Fruit fly (Drosophila melanogaster): ENCODE measurements around the gene CG14742.

CG14742 gene

DNA sequence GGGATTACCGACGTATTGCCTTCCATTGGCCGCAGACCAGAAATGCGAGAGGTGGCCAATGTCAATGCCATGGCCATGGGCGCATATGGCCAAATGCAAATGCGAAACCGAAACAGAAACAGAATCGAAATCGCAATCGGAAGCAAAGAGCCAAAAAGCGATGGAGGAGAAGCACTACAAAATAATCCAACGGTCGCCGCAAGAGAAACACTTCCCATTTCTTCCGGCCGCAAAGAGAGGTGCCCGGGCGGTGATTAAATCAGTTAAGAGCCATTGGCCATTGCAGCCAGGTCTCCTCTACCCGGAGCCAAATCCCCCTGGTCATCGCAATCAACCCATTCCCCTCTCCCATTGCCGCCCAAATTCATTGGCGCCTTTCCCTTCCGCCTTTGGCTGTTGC, at the start of gene CG14742:
TSS of gene CG14742 (plus strand) at position 301 of the 400 bp plus-strand sequence.
- no peak for TF ChIP-seq Smox (GFP tag; optimal IDR thresholded peaks at IDR 0.05)
- no peak for TF ChIP-seq fd59A (GFP tag; optimal IDR thresholded peaks at IDR 0.05)
- no peak for TF ChIP-seq acj6 (GFP tag; optimal IDR thresholded peaks at IDR 0.05)
- TF ChIP-seq CG10631 (GFP tag; optimal IDR thresholded peaks at IDR 0.05), result no peak
- TF ChIP-seq dac (GFP tag; optimal IDR thresholded peaks at IDR 0.05), result no peak
- no peak for TF ChIP-seq pdm3 (GFP tag; optimal IDR thresholded peaks at IDR 0.05)
- no peak for TF ChIP-seq CG8119 (GFP tag; IDR thresholded peaks at IDR 0.05)
- TF ChIP-seq svp (GFP tag), result no peak
- TF ChIP-seq CG16779 (tag; optimal IDR thresholded peaks at IDR 0.05), result no peak
- no peak for TF ChIP-seq fkh (GFP tag; optimal IDR thresholded peaks at IDR 0.05)
- TF ChIP-seq CG6854 (GFP tag; optimal IDR thresholded peaks at IDR 0.05), result no peak
- no peak for TF ChIP-seq CG1621 (tag; optimal IDR thresholded peaks at IDR 0.05)
- no peak for TF ChIP-seq Eip75B (GFP tag; optimal IDR thresholded peaks at IDR 0.05)
- no peak for TF ChIP-seq CG32006 (GFP tag; optimal IDR thresholded peaks at IDR 0.05)

DNA sequence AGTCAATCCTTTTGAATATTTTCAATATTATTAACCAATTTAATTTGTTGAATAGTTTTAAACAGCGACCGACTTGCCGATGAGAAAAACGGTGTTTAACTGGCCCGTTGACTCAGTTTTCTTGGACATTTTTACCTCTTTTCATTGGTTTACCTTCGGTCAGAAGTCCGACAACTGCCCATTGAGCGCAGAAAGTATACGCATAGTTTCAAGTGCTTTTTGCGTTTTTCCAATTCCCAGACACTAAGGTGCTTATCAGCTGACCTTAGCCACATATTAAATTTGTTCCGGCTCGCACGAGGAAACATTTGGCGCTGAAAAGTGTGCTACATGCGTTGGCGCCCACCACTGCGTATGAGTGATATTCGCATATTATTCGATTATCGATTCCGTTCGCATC, 48.2 kb upstream of the CG14742 start, which contains the start of gene Cpn:
TSS of gene Cpn (minus strand) at position 101 of the 400 bp plus-strand sequence.
- TF ChIP-seq svp (GFP tag), result peak; percentile 5
- no peak for TF ChIP-seq spab (GFP tag; optimal IDR thresholded peaks at IDR 0.05)
- TF ChIP-seq CG1621 (tag; optimal IDR thresholded peaks at IDR 0.05), result no peak

DNA sequence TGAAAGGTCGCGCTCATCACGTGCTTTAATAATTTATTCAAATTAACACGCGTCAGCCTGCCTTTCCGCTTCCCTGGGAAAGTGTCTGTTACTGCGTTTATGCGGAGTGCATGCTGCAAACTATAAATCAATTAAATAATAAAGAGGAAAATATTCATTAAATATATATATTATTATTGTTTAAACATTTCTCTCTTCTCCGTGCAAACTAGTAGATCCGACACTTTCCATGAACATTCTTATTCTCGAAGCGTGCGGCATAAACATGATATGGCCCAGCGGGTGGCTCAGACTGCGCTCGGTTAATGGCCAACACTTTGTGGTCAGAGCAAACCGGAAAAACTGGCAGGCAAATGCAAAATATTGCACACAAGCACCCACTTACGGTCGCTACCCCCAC, 46.0 kb upstream of the CG14742 start:
- TF ChIP-seq Gug (GFP tag; IDR thresholded peaks at IDR 0.05) (no peak), CG3919 (GFP tag; optimal IDR thresholded peaks at IDR 0.05) (peak; percentile 7), CG8119 (GFP tag; IDR thresholded peaks at IDR 0.05) (0 out of 3 replicates have a peak, but pooled peaks have one; percentile 24), CG6163 (GFP tag; IDR thresholded peaks at IDR 0.05) (0 out of 3 replicates have a peak, but pooled peaks have one; percentile 41), Sox102F (GFP tag; optimal IDR thresholded peaks at IDR 0.05) (no peak), CG4318 (GFP tag; optimal IDR thresholded peaks at IDR 0.05) (peak; percentile 22), fd59A (GFP tag; optimal IDR thresholded peaks at IDR 0.05) (no peak), CG32006 (GFP tag; optimal IDR thresholded peaks at IDR 0.05) (peak; percentile 44), svp (GFP tag) (peak; percentile 8), CG15336 (GFP tag; IDR thresholded peaks at IDR 0.05) (0 out of 2 replicates have a peak, but pooled peaks have one; percentile 31), CG31627 (GFP tag; optimal IDR thresholded peaks at IDR 0.05) (no peak)

DNA sequence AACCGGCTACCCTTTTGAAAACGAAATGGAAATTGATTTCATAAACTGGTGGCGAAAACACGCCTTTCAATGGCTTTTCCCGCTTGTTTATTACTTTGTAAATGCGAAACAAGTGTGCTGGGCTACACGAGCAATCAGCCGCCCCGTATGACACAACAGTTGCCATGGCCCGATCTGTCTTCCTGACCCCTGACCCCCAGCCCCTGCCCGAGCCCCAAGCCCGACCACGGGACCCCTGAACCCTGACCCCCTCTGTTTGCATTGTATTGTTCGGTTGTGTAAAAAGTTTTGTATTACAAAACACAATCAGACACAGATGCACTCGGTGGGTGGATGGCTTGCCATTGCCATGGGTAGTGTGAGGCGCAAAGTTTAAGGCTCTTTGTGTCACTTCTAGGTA, 28.7 kb upstream of the CG14742 start:
- TF ChIP-seq dac (GFP tag; optimal IDR thresholded peaks at IDR 0.05), result no peak

DNA sequence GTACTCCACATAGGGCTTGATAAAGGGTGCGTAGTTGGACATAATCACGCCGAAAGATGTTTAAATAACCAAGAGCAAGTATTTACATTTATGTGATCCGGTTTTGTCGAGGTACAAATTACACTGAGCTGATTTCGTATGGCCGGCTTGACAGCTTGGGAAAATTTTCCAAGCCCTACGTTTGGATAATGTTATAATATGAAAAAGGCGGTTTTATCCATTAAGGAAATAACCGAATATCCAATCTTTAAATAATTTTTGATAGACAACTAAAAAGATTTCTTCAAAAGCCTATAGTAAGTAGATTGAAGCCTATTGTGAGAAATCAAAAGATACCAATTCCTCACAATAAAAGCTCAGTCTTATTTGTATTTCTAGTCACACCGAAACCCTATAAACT, 19.4 kb upstream of the CG14742 start, which contains the start of the genes eIF3d2 and CG43450:
TSS of gene eIF3d2 (minus strand) at position 101 of the 400 bp plus-strand sequence.
TSS of gene CG43450 (plus strand) at position 384 of the 400 bp plus-strand sequence.
- TF ChIP-seq Hr38 (GFP tag; optimal IDR thresholded peaks at IDR 0.05) (no peak), lz (GFP tag; optimal IDR thresholded peaks at IDR 0.05) (no peak), CG11762 (GFP tag; optimal IDR thresholded peaks at IDR 0.05; ENCODE audit: insufficient read depth) (no peak)

DNA sequence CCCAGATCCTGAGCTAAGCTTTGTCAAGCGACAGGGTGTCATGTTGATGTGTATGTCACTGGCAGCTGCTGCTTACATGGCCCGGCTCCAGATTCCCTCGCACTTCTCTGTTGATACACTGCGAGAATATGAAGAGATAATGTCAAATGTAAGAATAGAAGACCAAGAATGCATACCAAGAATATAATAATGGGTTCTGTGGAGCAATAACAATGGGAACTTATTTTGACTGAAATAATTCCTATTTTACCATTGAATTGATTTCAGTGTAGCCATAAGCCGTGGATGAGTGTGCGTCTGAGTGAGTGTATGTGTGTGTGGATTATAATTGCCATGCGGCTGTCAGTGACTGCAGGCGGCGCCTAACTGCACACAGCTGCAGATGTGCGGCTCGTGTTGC, 18.2 kb upstream of the CG14742 start:
- TF ChIP-seq Hr38 (GFP tag; optimal IDR thresholded peaks at IDR 0.05) (no peak), ss (GFP tag; optimal IDR thresholded peaks at IDR 0.05) (peak in 1 of 2 experiments; percentile 17), CG8632 (GFP tag; optimal IDR thresholded peaks at IDR 0.05) (peak; percentile 1), Sox102F (GFP tag; optimal IDR thresholded peaks at IDR 0.05) (no peak), Sox15 (GFP tag; optimal IDR thresholded peaks at IDR 0.05) (no peak), Ets21C (GFP tag; optimal IDR thresholded peaks at IDR 0.05) (no peak), topi (GFP tag; optimal IDR thresholded peaks at IDR 0.05) (no peak), CG11762 (GFP tag; optimal IDR thresholded peaks at IDR 0.05; ENCODE audit: insufficient read depth) (no peak), CG6808 (GFP tag; optimal IDR thresholded peaks at IDR 0.05) (peak; percentile 16), Blimp-1 (GFP tag; optimal IDR thresholded peaks at IDR 0.05) (no peak), Lpt (GFP tag; optimal IDR thresholded peaks at IDR 0.05) (no peak), fd59A (GFP tag; optimal IDR thresholded peaks at IDR 0.05) (peak; percentile 19), Eip75B (GFP tag; optimal IDR thresholded peaks at IDR 0.05) (peak; percentile 38), CG8319 (GFP tag; optimal IDR thresholded peaks at IDR 0.05) (no peak), CG3032 (tag; optimal IDR thresholded peaks at IDR 0.05) (no peak), dsx (GFP tag; optimal IDR thresholded peaks at IDR 0.05; ENCODE audit: poor library complexity, severe bottlenecking) (no peak), CG4318 (GFP tag; optimal IDR thresholded peaks at IDR 0.05) (no peak), Gug (GFP tag; IDR thresholded peaks at IDR 0.05) (no peak), pdm3 (GFP tag; optimal IDR thresholded peaks at IDR 0.05) (peak; percentile 41), CG11902 (GFP tag; optimal IDR thresholded peaks at IDR 0.05) (no peak), Sox14 (GFP tag; optimal IDR thresholded peaks at IDR 0.05) (no peak), Hr39 (GFP tag; optimal IDR thresholded peaks at IDR 0.05) (peak; percentile 16), salr (GFP tag; optimal IDR thresholded peaks at IDR 0.05) (no peak), CG15336 (GFP tag; IDR thresholded peaks at IDR 0.05) (peak; percentile 42; the same call in 1 of the 2 replicates)
